Worm (Caenorhabditis elegans): Measurements from ENCODE around the gene srx-68.

DNA sequence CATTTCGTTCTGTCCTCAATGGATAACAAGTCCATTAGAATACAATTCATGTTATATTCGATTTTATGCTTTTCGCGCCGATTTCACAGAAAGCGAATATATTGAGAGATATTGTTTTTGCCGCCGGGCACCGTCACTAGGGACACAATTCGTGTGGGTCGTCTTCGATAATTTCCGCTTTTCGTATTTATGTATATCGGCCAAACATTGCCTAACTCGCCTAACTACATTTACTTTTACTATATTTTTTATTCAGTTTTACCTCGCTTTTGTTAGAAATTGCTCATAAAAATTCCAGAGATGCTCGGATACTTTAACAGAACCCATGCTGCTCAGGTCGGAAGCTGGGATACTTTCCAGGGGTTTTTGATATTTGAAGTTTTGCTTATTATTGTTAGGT is 17.9 kb upstream of the srx-68 start, which contains the start of gene sre-9:
- TF ChIP-seq ceh-14 (tag; optimal IDR thresholded peaks at IDR 0.05) = no peak
- no peak for TF ChIP-seq nfya-1 (tag; optimal IDR thresholded peaks at IDR 0.05)
- TF ChIP-seq hlh-30 (tag; optimal IDR thresholded peaks at IDR 0.05; ENCODE audit: insufficient read depth) = no peak
- TF ChIP-seq sox-4 (tag; optimal IDR thresholded peaks at IDR 0.05) = no peak
- TF ChIP-seq fkh-10 (GFP tag; optimal IDR thresholded peaks at IDR 0.05) = no peak
- TF ChIP-seq F13H6.1 (tag; optimal IDR thresholded peaks at IDR 0.05) = no peak
- no peak for TF ChIP-seq elt-4 (tag; optimal IDR thresholded peaks at IDR 0.05)
- no peak for TF ChIP-seq unc-42 (tag; optimal IDR thresholded peaks at IDR 0.05)
- no peak for TF ChIP-seq ahr-1 (tag; optimal IDR thresholded peaks at IDR 0.05)

Measured in whole organism, late embryonic.